Fruit fly (Drosophila melanogaster) whole organism: ENCODE data around the gene Sfp38D.

ENCODE experiments used
- CG8478 ChIP-seq: fragments of >200 bp; optimal IDR thresholded peaks from 2 replicates; lab custom pipeline; 2018; ENCODE audit warnings: inconsistent platforms
- Dll ChIP-seq: fragments of >200 bp; optimal IDR thresholded peaks from 2 replicates; lab custom pipeline; 2017
- EcR ChIP-seq, 2 experiments: fragments of >200 bp; optimal IDR thresholded peaks; 2 replicates each; lab custom pipeline; 2017; ENCODE audit warnings: missing biosample characterization in 2 of 2, missing genetic modification characterization in 2 of 2, missing genetic modification reagents in 2 of 2
- pan ChIP-seq: fragments of >200 bp; optimal IDR thresholded peaks from 2 replicates; lab custom pipeline; 2017
- psq ChIP-seq: fragments of >200 bp; optimal IDR thresholded peaks from 2 replicates; lab custom pipeline; 2017
- usp ChIP-seq: fragments of >200 bp; optimal IDR thresholded peaks from 2 replicates; lab custom pipeline; 2017; ENCODE audit warnings: missing biosample characterization, missing genetic modification characterization, mixed read lengths

The Sfp38D gene

DNA sequence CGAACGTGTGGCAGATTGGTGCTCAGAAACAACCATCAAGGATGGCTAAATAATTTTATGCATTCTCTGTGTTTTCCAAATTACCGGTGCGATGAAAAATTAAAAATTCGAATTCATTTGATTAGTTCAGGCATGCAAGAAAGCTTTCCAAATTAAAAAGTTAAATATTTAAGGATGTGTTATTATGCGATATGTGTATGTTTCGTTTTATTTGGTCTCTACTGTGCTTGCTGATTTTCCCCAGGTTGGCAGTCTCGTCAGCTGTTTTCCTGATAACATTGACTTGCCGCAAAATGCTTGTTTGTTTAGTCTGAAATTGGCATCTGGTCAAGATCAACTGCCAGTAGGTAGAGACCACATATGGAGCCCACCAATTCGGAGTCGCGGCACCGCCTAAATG, 9.2 kb downstream of the Sfp38D start, which contains the start of gene CG2611:
TSS of gene CG2611 (plus strand) at position 299 of the 400 bp plus-strand sequence.
- no peak for TF ChIP-seq CG8478 (lab: Kevin White, UChicago)
- TF ChIP-seq usp (GFP tag; lab: Kevin White, UChicago), result no peak
- TF ChIP-seq EcR (GFP tag; optimal IDR thresholded peaks at IDR 0.05; lab: Kevin White, UChicago), result no peak
- TF ChIP-seq psq (lab: Kevin White, UChicago), result no peak
- no peak for TF ChIP-seq Dll (lab: Kevin White, UChicago)
- TF ChIP-seq pan (lab: Kevin White, UChicago), result no peak

DNA sequence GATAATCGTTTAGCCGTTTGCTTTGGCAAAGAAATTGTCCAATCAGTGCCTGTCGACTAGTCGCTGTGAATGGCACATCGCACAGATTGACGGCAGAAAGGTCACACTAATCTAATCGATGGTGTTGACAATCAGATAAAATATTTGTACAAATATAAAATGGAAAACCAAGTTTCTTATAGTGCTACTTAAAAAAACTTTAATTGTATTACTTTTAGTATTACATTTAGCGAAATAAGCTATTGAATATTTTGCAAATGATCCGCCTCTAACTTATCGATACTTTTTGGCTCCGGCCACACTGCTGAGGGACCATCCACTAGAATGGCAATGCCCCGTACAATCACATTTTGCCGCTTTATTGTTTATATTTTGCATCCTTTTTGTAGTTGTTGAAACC, 15.4 kb downstream of the Sfp38D start, which contains the start of the genes brun and CG2614:
TSS of gene brun (minus strand) at position 69 of the 400 bp plus-strand sequence.
TSS of gene CG2614 (plus strand) at position 317 of the 400 bp plus-strand sequence.
- TF ChIP-seq Dll (lab: Kevin White, UChicago) (no peak), pan (lab: Kevin White, UChicago) (no peak), EcR (GFP tag; optimal IDR thresholded peaks at IDR 0.05; lab: Kevin White, UChicago) (no peak), CG8478 (lab: Kevin White, UChicago) (no peak), psq (lab: Kevin White, UChicago) (no peak), usp (GFP tag; lab: Kevin White, UChicago) (no peak)

DNA sequence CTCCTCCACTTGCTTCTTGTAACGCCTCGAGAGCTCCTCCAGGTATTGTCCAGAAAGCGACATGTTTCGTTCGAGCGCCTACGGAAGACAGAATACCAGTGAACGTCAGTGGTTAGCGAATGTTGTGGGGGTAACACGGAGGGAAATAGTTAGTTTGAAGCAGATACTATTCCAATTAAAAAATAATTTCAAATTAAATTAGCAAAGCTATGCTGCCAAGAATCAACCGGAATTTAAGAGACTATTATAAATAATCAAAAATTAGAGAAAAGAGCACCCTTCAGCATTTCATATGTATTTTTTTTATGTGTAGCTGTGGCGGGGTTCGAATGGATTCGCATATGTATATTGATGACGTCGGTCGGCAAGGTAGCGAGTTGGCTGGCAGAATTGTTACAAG, 20.4 kb downstream of the Sfp38D start:
- TF ChIP-seq usp (GFP tag; lab: Kevin White, UChicago) (no peak), Dll (lab: Kevin White, UChicago) (no peak), psq (lab: Kevin White, UChicago) (no peak), pan (lab: Kevin White, UChicago) (no peak), EcR (GFP tag; optimal IDR thresholded peaks at IDR 0.05; lab: Kevin White, UChicago) (no peak), CG8478 (lab: Kevin White, UChicago) (no peak)

DNA sequence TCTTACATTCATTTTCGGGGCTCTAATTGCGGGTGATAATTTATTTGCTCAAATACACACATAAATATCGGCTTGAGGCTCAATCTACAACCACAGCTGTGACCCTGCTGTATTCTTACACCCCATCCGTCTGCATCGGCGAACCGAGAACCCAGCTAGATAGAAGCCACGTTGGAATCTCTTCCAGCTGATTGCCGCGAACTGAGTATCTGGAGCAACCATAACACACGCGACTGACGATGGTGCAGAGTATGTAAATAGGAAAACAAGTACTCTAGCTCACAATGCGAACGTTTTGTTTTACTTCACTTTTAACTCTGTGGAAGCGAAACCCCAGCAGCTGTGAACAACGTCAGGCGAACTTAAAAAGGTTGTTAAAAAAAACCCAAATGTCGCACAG, 23.7 kb downstream of the Sfp38D start:
- TF ChIP-seq psq (lab: Kevin White, UChicago) (no peak), Dll (lab: Kevin White, UChicago) (no peak), EcR (GFP tag; optimal IDR thresholded peaks at IDR 0.05; lab: Kevin White, UChicago) (no peak), CG8478 (lab: Kevin White, UChicago) (no peak), pan (lab: Kevin White, UChicago) (no peak), usp (GFP tag; lab: Kevin White, UChicago) (no peak)

DNA sequence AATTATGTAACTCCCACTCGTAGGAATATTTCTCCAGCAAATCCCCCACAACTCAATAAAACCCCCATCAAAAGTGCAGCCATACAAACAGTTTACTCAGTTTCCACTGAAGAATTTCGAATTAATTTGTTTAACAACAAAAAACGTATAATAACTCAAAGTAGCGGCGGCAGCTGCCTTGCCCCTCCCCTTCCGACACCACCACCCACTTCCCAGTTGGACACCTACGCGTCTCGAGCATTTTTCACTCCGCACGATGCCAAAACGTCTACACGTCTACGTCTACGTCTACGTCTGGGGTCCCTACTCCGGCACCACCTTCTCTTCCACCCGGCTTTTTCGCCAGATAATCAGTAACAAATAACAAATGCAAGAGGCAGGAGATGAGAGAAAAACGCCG, 30.5 kb downstream of the Sfp38D start:
- TF ChIP-seq pan (lab: Kevin White, UChicago), result no peak
- TF ChIP-seq CG8478 (lab: Kevin White, UChicago), result no peak
- TF ChIP-seq usp (GFP tag; lab: Kevin White, UChicago), result no peak
- no peak for TF ChIP-seq EcR (GFP tag; optimal IDR thresholded peaks at IDR 0.05; lab: Kevin White, UChicago)
- no peak for TF ChIP-seq psq (lab: Kevin White, UChicago)
- no peak for TF ChIP-seq Dll (lab: Kevin White, UChicago)

DNA sequence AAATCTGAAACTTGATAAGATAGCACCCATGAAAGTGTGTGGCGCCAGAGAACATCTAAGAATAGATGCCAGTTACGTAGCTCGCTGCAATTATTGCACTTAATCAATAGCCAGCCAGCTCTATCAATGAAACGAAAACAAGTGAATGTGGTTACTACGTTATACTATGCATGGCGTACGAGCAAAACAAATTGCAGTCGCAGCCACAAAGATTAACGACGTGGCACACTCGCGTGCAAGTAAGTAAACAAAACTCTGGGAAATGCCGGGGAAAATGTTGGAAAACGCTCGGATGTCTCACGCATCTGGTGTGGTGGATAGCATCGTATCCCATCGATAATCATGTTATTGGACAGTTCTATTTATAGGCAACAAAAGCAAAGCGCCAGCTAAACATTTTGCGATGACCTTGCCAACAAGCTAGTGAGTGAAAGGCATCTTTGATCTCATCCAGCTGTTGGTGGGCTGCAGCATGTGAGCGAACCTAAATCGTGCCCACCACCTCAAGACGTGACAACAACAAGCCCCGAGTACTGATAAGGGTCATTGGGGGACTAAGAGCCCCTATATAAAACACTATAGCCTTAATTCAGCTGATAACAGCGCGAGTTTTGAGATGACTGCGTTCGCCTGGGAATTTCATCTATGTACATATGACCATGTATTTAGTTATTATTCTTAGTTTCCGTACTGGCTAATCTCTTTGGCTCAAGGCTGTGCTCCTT, 33.2 kb downstream of the Sfp38D start:
- TF ChIP-seq usp (GFP tag; lab: Kevin White, UChicago) (no peak), EcR (GFP tag; optimal IDR thresholded peaks at IDR 0.05; lab: Kevin White, UChicago) (no peak), psq (lab: Kevin White, UChicago) (no peak), CG8478 (lab: Kevin White, UChicago) (no peak), pan (lab: Kevin White, UChicago) (no peak), Dll (lab: Kevin White, UChicago) (no peak)

DNA sequence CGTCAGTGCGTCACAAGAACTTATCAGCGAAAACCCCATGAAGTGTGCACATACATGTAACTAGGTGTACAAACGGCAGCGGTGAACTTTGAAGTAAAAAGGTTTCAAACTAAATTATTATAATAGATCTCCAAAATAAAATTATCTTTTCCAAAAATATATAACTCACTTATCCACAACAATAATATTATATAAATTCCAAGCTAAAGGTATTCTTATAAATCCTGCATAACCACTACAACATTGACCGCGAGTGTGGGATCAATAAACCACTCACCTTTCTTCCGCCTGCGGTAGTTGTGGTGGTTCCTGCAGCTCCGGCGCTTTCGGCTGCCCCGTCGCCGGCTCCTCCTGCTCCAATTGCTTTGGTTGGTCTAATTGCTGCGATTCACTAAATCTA, 34.0 kb downstream of the Sfp38D start:
- TF ChIP-seq Dll (lab: Kevin White, UChicago) (no peak), psq (lab: Kevin White, UChicago) (no peak), CG8478 (lab: Kevin White, UChicago) (no peak)

DNA sequence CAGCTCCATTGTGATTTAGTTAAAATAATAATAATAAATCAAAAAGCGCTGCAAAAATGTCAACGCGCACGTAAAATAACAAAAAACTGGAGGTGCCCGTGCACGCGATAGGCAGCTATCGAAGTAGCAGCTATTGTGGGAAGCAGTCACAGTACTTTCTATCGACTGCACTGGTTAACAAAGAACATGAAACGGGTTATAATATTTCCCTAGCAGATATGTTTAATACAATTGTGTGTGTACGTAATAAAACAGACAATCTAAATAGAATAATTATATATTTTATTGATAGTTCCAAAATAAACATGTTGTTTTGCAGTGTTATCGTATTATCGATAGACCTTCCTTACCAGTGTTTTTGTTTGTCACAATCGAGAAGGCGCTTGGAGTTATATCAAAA, 35.2 kb downstream of the Sfp38D start, which contains the start of the genes CG31678 and IKKepsilon:
TSS of gene CG31678 (minus strand) at position 67 of the 400 bp plus-strand sequence.
TSS of gene IKKepsilon (plus strand) at position 171 of the 400 bp plus-strand sequence.
- no peak for TF ChIP-seq CG8478 (lab: Kevin White, UChicago)
- TF ChIP-seq Dll (lab: Kevin White, UChicago), result no peak
- TF ChIP-seq pan (lab: Kevin White, UChicago), result no peak
- no peak for TF ChIP-seq psq (lab: Kevin White, UChicago)
- TF ChIP-seq EcR (GFP tag; optimal IDR thresholded peaks at IDR 0.05; lab: Kevin White, UChicago), result no peak
- no peak for TF ChIP-seq usp (GFP tag; lab: Kevin White, UChicago)

DNA sequence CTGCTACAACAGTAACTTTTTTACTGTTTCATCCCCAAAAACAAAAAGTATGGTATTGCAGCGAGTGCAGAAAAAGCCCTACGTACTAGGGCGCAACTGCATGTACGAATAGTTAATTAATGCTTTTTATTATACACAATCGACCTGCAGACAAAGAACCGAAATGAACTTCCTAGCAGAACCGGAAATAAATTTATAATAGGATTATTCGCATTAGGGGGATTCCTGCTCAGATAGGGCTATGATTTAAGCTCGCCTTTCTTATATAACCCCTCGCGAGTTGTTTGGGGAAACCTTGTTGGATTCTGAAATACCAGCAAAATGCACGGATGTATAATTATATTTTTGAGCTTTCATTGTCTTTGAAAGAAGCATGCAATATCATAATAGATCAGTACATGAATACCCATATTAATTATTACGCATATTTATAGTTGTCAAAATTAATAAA, 41.0 kb downstream of the Sfp38D start, which contains the start of gene Cen:
TSS of gene Cen (minus strand) at position 199 of the 451 bp plus-strand sequence.
- TF ChIP-seq Dll (lab: Kevin White, UChicago), result no peak
- TF ChIP-seq EcR (GFP tag; optimal IDR thresholded peaks at IDR 0.05; lab: Kevin White, UChicago), result no peak
- TF ChIP-seq pan (lab: Kevin White, UChicago), result no peak
- no peak for TF ChIP-seq CG8478 (lab: Kevin White, UChicago)
- TF ChIP-seq usp (GFP tag; lab: Kevin White, UChicago), result no peak
- no peak for TF ChIP-seq psq (lab: Kevin White, UChicago)

DNA sequence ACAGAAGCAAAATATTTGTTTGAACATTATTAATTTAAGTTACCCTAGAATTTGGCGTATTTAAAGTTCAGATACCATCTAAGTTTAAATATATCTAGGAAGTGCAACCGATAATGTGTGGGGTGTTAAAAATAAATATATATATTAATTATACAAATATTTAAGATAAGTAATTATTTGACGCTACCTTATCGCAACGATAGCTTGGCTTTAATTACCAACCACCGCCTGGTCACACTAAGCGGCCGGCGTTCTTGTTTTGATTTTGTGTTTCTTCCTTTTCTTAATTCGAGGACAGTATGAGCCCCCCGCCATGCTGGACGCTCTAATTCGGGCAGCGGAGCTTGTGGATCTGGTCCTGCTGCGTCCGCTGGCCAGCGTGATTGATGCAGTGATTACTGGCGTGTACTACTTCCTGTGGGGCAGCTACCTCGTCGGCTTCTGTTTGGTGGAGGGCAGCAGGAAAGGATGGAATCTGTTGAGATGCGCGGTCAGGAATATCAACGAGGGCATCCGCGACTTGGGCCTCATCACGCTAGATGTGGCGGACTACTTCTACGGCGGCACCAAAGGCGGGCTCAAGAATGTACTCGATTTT, 41.5 kb downstream of the Sfp38D start, which contains the start of gene CG2617:
TSS of gene CG2617 (plus strand) at position 233 of the 598 bp plus-strand sequence.
- TF ChIP-seq Dll (lab: Kevin White, UChicago) (no peak), pan (lab: Kevin White, UChicago) (no peak), CG8478 (lab: Kevin White, UChicago) (no peak), usp (GFP tag; lab: Kevin White, UChicago) (no peak), EcR (GFP tag; optimal IDR thresholded peaks at IDR 0.05; lab: Kevin White, UChicago) (no peak), psq (lab: Kevin White, UChicago) (no peak)
